Worm (Caenorhabditis elegans): ENCODE measurements around the gene C48D5.3.

The C48D5.3 gene

DNA sequence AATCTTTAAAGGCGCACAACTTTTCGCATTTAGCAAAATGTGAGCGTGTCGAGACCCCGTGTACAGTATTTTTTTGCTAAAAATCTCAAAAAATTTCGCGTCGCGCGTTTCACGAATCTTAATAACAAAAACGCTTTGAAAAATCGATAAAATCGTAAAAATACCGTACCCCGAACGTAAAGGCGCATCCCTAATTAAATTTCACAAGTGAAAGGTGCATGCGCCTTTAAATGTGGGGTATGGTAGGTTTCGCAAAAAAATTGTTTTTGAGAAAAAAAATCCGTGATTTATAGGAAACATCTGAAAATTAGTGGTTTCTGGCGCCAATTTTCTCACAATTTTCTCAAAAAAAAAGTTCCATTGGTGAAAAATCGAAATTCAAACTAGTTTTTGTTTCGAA, 47.4 kb downstream of the C48D5.3 start:
- TF ChIP-seq fax-1 (tag; optimal IDR thresholded peaks at IDR 0.05) (no peak), hlh-15 (tag; optimal IDR thresholded peaks at IDR 0.05) (no peak), unc-86 (tag; optimal IDR thresholded peaks at IDR 0.05) (no peak), ceh-48 (tag; optimal IDR thresholded peaks at IDR 0.05) (no peak)

- TF ChIP-seq unc-42 (tag; optimal IDR thresholded peaks at IDR 0.05): peak; percentile 68
- TF ChIP-seq rnt-1 (tag; optimal IDR thresholded peaks at IDR 0.05): peak; percentile 35
- peak; percentile 20 for TF ChIP-seq ceh-18 (tag; optimal IDR thresholded peaks at IDR 0.05)
- no peak for TF ChIP-seq ets-4 (tag; optimal IDR thresholded peaks at IDR 0.05)
- TF ChIP-seq Y22D7AL.16 (tag; optimal IDR thresholded peaks at IDR 0.05): no peak
- TF ChIP-seq hlh-15 (tag; optimal IDR thresholded peaks at IDR 0.05): no peak
- TF ChIP-seq C08G9.2 (tag; optimal IDR thresholded peaks at IDR 0.05): no peak
- no peak for TF ChIP-seq pat-9 (tag; optimal IDR thresholded peaks at IDR 0.05)
- peak; percentile 63 for TF ChIP-seq hlh-30 (tag; optimal IDR thresholded peaks at IDR 0.05; ENCODE audit: insufficient read depth)
- no peak for TF ChIP-seq ahr-1 (tag; optimal IDR thresholded peaks at IDR 0.05)
- TF ChIP-seq T23F11.4 (GFP tag; optimal IDR thresholded peaks at IDR 0.05): no peak
- no peak for TF ChIP-seq hlh-8 (tag; optimal IDR thresholded peaks at IDR 0.05)
- no peak for TF ChIP-seq dmd-4 (tag; optimal IDR thresholded peaks at IDR 0.05; ENCODE audit: borderline replicate concordance)
- no peak for TF ChIP-seq elt-2 (tag; optimal IDR thresholded peaks at IDR 0.05)
- TF ChIP-seq odd-2 (tag; optimal IDR thresholded peaks at IDR 0.05): no peak
- no peak for TF ChIP-seq ceh-22 (tag; optimal IDR thresholded peaks at IDR 0.05)
- TF ChIP-seq gmeb-2 (tag; optimal IDR thresholded peaks at IDR 0.05): no peak
- TF ChIP-seq ama-1 (optimal IDR thresholded peaks at IDR 0.05): no peak
- no peak for TF ChIP-seq pha-4 (tag; optimal IDR thresholded peaks at IDR 0.05)
- peak; percentile 87 for TF ChIP-seq unc-55 (GFP tag; optimal IDR thresholded peaks at IDR 0.05)
- TF ChIP-seq tbx-7 (tag; optimal IDR thresholded peaks at IDR 0.05): no peak
- TF ChIP-seq hlh-6 (tag; optimal IDR thresholded peaks at IDR 0.05): no peak
- no peak for TF ChIP-seq unc-86 (tag; optimal IDR thresholded peaks at IDR 0.05)
- TF ChIP-seq ttx-3 (tag; optimal IDR thresholded peaks at IDR 0.05): no peak
- no peak for TF ChIP-seq unc-3 (GFP tag; conservative IDR thresholded peaks at IDR 0.05)
- no peak for TF ChIP-seq unc-3 (tag; optimal IDR thresholded peaks at IDR 0.05)
- TF ChIP-seq tbx-2 (tag; optimal IDR thresholded peaks at IDR 0.05): peak; percentile 69
- TF ChIP-seq ceh-6 (GFP tag; optimal IDR thresholded peaks at IDR 0.05): no peak
- TF ChIP-seq pax-1 (tag; optimal IDR thresholded peaks at IDR 0.05): peak; percentile 61
- TF ChIP-seq fax-1 (tag; optimal IDR thresholded peaks at IDR 0.05): no peak
- no peak for TF ChIP-seq pha-2 (tag; optimal IDR thresholded peaks at IDR 0.05)
- no peak for TF ChIP-seq lin-11 (tag; optimal IDR thresholded peaks at IDR 0.05)
- no peak for TF ChIP-seq ceh-19 (GFP tag; optimal IDR thresholded peaks at IDR 0.05)
- no peak for TF ChIP-seq hlh-13 (GFP tag; optimal IDR thresholded peaks at IDR 0.05)
- no peak for TF ChIP-seq pqm-1 (tag; optimal IDR thresholded peaks at IDR 0.05)
- no peak for TF ChIP-seq lim-6 (tag; optimal IDR thresholded peaks at IDR 0.05)
- no peak for TF ChIP-seq K09A11.1 (tag; optimal IDR thresholded peaks at IDR 0.05; ENCODE audit: insufficient read depth)
- no peak for TF ChIP-seq F13H6.1 (tag; optimal IDR thresholded peaks at IDR 0.05)
- no peak for TF ChIP-seq eyg-1 (tag; optimal IDR thresholded peaks at IDR 0.05)
- no peak for TF ChIP-seq ceh-30 (tag; optimal IDR thresholded peaks at IDR 0.05)
- TF ChIP-seq ztf-16 (tag; optimal IDR thresholded peaks at IDR 0.05): no peak
- TF ChIP-seq nhr-232 (tag; optimal IDR thresholded peaks at IDR 0.05): no peak
- peak; percentile 21 for TF ChIP-seq ceh-34 (tag; optimal IDR thresholded peaks at IDR 0.05)
- TF ChIP-seq C38D4.7 (GFP tag; optimal IDR thresholded peaks at IDR 0.05): no peak
- no peak for TF ChIP-seq ceh-14 (tag; optimal IDR thresholded peaks at IDR 0.05)
- TF ChIP-seq che-1 (tag; optimal IDR thresholded peaks at IDR 0.05): no peak
- TF ChIP-seq ceh-45 (GFP tag; IDR thresholded peaks at IDR 0.05): no peak
- TF ChIP-seq sdc-2 (tag; optimal IDR thresholded peaks at IDR 0.05): no peak
- TF ChIP-seq npax-4 (tag; optimal IDR thresholded peaks at IDR 0.05): no peak
- TF ChIP-seq zip-5 (tag; optimal IDR thresholded peaks at IDR 0.05): no peak
- no peak for TF ChIP-seq nhr-11 (tag; optimal IDR thresholded peaks at IDR 0.05)
- TF ChIP-seq elt-4 (tag; optimal IDR thresholded peaks at IDR 0.05): no peak
These were observed 49.5 kb downstream of the C48D5.3 start for ce11 chrIII:3532035-3532434.

Measured in whole organism, late embryonic.